Worm (Caenorhabditis elegans): ENCODE results near the gene Y9C9A.16.
A peak's percentile ranks its signal among the peaks of the same experiment; 100 is the strongest.
"Not testable (repeated sequence)": the region's sequence is repeated elsewhere in the genome, so short reads cannot be mapped to it uniquely, and the experiment has no call there.

ce11 chrIV:4949729-4950128 is 26.2 kb downstream of the Y9C9A.16 start:
- TF ChIP-seq flt-1 (GFP tag; IDR thresholded peaks at IDR 0.05): peak; percentile 77
- TF ChIP-seq ets-7 (tag; optimal IDR thresholded peaks at IDR 0.05); ama-1 (optimal IDR thresholded peaks at IDR 0.05); ceh-13 (GFP tag; optimal IDR thresholded peaks at IDR 0.05); F13C5.2 (tag; optimal IDR thresholded peaks at IDR 0.05); tbx-11 (GFP tag; IDR thresholded peaks at IDR 0.05); tbx-37 (GFP tag; conservative IDR thresholded peaks at IDR 0.05); sea-1 (GFP tag; conservative IDR thresholded peaks at IDR 0.05); B0310.2 (tag; optimal IDR thresholded peaks at IDR 0.05): not testable (repeated sequence)
